Fruit fly (Drosophila melanogaster) whole organism, embryonic: ENCODE measurements around the gene Ldaf1.

Experiments used
- B-H2 ChIP-seq: fragments of 200-800 bp; sonication (Bioruptor generic); optimal IDR thresholded peaks from 2 replicates; lab custom pipeline; 2018; ENCODE audit warnings: missing biosample characterization, mild to moderate bottlenecking, missing genetic modification characterization
- CG10565 ChIP-seq: fragments of 200-800 bp; sonication (Bioruptor generic); optimal IDR thresholded peaks from 3 replicates; lab custom pipeline; 2016; ENCODE audit warnings: missing biosample characterization, mild to moderate bottlenecking, missing genetic modification characterization
- CG12236 ChIP-seq: fragments of 200-800 bp; sonication (Bioruptor generic); optimal IDR thresholded peaks from 2 replicates; lab custom pipeline; 2016; ENCODE audit warnings: missing biosample characterization, missing genetic modification characterization
- CG12769 ChIP-seq: fragments of 200-800 bp; sonication (Bioruptor generic); optimal IDR thresholded peaks from 2 replicates; lab custom pipeline; 2019; ENCODE audit warnings: missing biosample characterization, mild to moderate bottlenecking, missing genetic modification characterization, moderate library complexity
- CG14441 ChIP-seq: fragments of 200-800 bp; sonication (Bioruptor generic); IDR thresholded peaks from 2 replicates; pipeline ENCODE4 v1.3.6; 2022; ENCODE audit warnings: missing biosample characterization, missing genetic modification characterization
- CG15269 ChIP-seq: fragments of 200-800 bp; sonication (Bioruptor generic); optimal IDR thresholded peaks from 2 replicates; lab custom pipeline; 2018; ENCODE audit warnings: missing biosample characterization, mild to moderate bottlenecking, missing genetic modification characterization, moderate library complexity
- CG1647 ChIP-seq: fragments of 200-800 bp; sonication (Bioruptor generic); optimal IDR thresholded peaks from 3 replicates; lab custom pipeline; 2016; ENCODE audit warnings: missing biosample characterization, missing genetic modification characterization
- CG17912 ChIP-seq: fragments of 200-800 bp; sonication (Bioruptor generic); optimal IDR thresholded peaks from 2 replicates; lab custom pipeline; 2018; ENCODE audit warnings: missing biosample characterization, mild to moderate bottlenecking, missing genetic modification characterization
- CG18262 ChIP-seq: fragments of 200-800 bp; optimal IDR thresholded peaks from 3 replicates; lab custom pipeline; 2019; ENCODE audit warnings: missing biosample characterization, mild to moderate bottlenecking, missing genetic modification characterization, moderate library complexity
- CG2712 ChIP-seq: fragments of 200-800 bp; optimal IDR thresholded peaks from 3 replicates; lab custom pipeline; 2019; ENCODE audit warnings: missing biosample characterization, mild to moderate bottlenecking, missing genetic modification characterization, moderate library complexity
- CG6254 ChIP-seq: fragments of 200-800 bp; sonication (Bioruptor generic); optimal IDR thresholded peaks from 3 replicates; lab custom pipeline; 2017; ENCODE audit warnings: mild to moderate bottlenecking, missing biosample characterization, missing genetic modification reagents, missing genetic modification characterization
- CG6854 ChIP-seq: fragments of 200-800 bp; sonication (Bioruptor generic); optimal IDR thresholded peaks from 3 replicates; lab custom pipeline; 2017; ENCODE audit warnings: missing biosample characterization, mild to moderate bottlenecking, missing genetic modification characterization
- CG7987 ChIP-seq: fragments of 200-800 bp; sonication (Bioruptor generic); optimal IDR thresholded peaks from 2 replicates; lab custom pipeline; 2018; ENCODE audit warnings: missing biosample characterization, mild to moderate bottlenecking, missing genetic modification characterization, moderate library complexity
- CG8765 ChIP-seq: fragments of 200-800 bp; sonication (Bioruptor generic); IDR thresholded peaks from 2 replicates; pipeline ENCODE4 v1.3.6; 2022; ENCODE audit warnings: missing biosample characterization, missing genetic modification characterization
- CkIIα-i1 ChIP-seq: fragments of 200-800 bp; sonication (Bioruptor generic); IDR thresholded peaks from 2 replicates; pipeline ENCODE4 v1.3.6; 2022; ENCODE audit warnings: missing biosample characterization, missing genetic modification characterization
- CoRest ChIP-seq: fragments of 200-800 bp; sonication (Bioruptor generic); optimal IDR thresholded peaks from 3 replicates; lab custom pipeline; 2018; ENCODE audit warnings: missing biosample characterization, mild to moderate bottlenecking, missing genetic modification characterization, moderate library complexity
- Dip2 ChIP-seq: fragments of 200-800 bp; sonication (Bioruptor generic); IDR thresholded peaks from 2 replicates; pipeline ENCODE4 v1.3.6; 2022; ENCODE audit warnings: missing biosample characterization, missing genetic modification characterization
- Doc3 ChIP-seq: fragments of 200-800 bp; sonication (Bioruptor generic); IDR thresholded peaks from 3 replicates; pipeline ENCODE4 v1.3.6; 2022; ENCODE audit warnings: missing biosample characterization, missing genetic modification characterization; ENCODE audit not compliant: partially characterized antibody
- E2f1 ChIP-seq: fragments of 200-800 bp; sonication (Bioruptor generic); IDR thresholded peaks from 2 replicates; pipeline ENCODE4 v1.3.6; 2022; ENCODE audit warnings: missing biosample characterization, missing genetic modification characterization
- Fer1 ChIP-seq: fragments of 200-800 bp; sonication (Bioruptor generic); optimal IDR thresholded peaks from 2 replicates; lab custom pipeline; 2017; ENCODE audit warnings: missing biosample characterization, mild to moderate bottlenecking, missing genetic modification characterization
- H2.0 ChIP-seq: fragments of 200-800 bp; sonication (Bioruptor generic); IDR thresholded peaks from 2 replicates; pipeline ENCODE4 v1.3.6; 2022; ENCODE audit warnings: missing biosample characterization, missing genetic modification characterization
- Mad ChIP-seq: fragments of 200-800 bp; sonication (Bioruptor generic); optimal IDR thresholded peaks from 2 replicates; lab custom pipeline; 2016; ENCODE audit warnings: missing biosample characterization, missing genetic modification characterization
- Max ChIP-seq: fragments of 200-800 bp; sonication (Bioruptor generic); optimal IDR thresholded peaks from 2 replicates; lab custom pipeline; 2016; ENCODE audit warnings: missing biosample characterization, mild to moderate bottlenecking, missing genetic modification characterization
- Myb ChIP-seq: fragments of 200-800 bp; sonication (Bioruptor generic); optimal IDR thresholded peaks from 2 replicates; lab custom pipeline; 2016; ENCODE audit warnings: missing biosample characterization, missing genetic modification characterization
- NfI ChIP-seq: fragments of 200-800 bp; sonication (Bioruptor generic); optimal IDR thresholded peaks from 3 replicates; lab custom pipeline; 2018; ENCODE audit warnings: missing biosample characterization, mild to moderate bottlenecking, missing genetic modification characterization, moderate library complexity
- Oaz ChIP-seq: fragments of 200-800 bp; sonication (Bioruptor generic); IDR thresholded peaks from 2 replicates; pipeline ENCODE4 v1.3.6; 2022; ENCODE audit warnings: missing biosample characterization, missing genetic modification characterization
- Sry-δ ChIP-seq: fragments of 200-800 bp; sonication (Bioruptor generic); optimal IDR thresholded peaks from 2 replicates; lab custom pipeline; 2016; ENCODE audit warnings: missing biosample characterization, missing genetic modification characterization
- Trl ChIP-seq, 3 experiments: fragments of >200 bp in 2 of 3; fragments of 200-800 bp in 1 of 3; sonication (Bioruptor generic) in 1 of 3; optimal IDR thresholded peaks; 2 replicates in 1 of 3; 3 replicates in 2 of 3; lab custom pipeline; 2016 to 2017; ENCODE audit warnings: missing biosample characterization in 1 of 3, missing genetic modification characterization in 1 of 3
- Xrp1 ChIP-seq: fragments of 200-800 bp; sonication (Bioruptor generic); IDR thresholded peaks from 2 replicates; pipeline ENCODE4 v1.3.6; 2022; ENCODE audit warnings: missing biosample characterization, missing genetic modification characterization
- amos ChIP-seq: fragments of 200-800 bp; sonication (Bioruptor generic); IDR thresholded peaks from 2 replicates; pipeline ENCODE4 v1.3.6; 2022; ENCODE audit warnings: missing biosample characterization, missing genetic modification characterization; ENCODE audit not compliant: partially characterized antibody
- ara ChIP-seq: fragments of 200-800 bp; sonication (Bioruptor generic); IDR thresholded peaks from 2 replicates; pipeline ENCODE4 v1.3.6; 2022; ENCODE audit warnings: missing biosample characterization, missing genetic modification characterization
- bab2 ChIP-seq: fragments of 200-800 bp; sonication (Bioruptor generic); optimal IDR thresholded peaks from 2 replicates; lab custom pipeline; 2016; ENCODE audit warnings: missing biosample characterization, missing genetic modification characterization
- bowl ChIP-seq: fragments of 200-800 bp; sonication (Bioruptor generic); IDR thresholded peaks from 2 replicates; pipeline ENCODE4 v1.3.6; 2022; ENCODE audit warnings: missing biosample characterization, missing genetic modification characterization
- fd64A ChIP-seq: fragments of 200-800 bp; sonication (Bioruptor generic); optimal IDR thresholded peaks from 3 replicates; lab custom pipeline; 2018; ENCODE audit warnings: missing biosample characterization, mild to moderate bottlenecking, missing genetic modification characterization
- gfzf ChIP-seq: fragments of 200-800 bp; sonication (Bioruptor generic); optimal IDR thresholded peaks from 2 replicates; lab custom pipeline; 2016; ENCODE audit warnings: missing biosample characterization, mild to moderate bottlenecking, missing genetic modification characterization, moderate library complexity
- gsb ChIP-seq: fragments of 200-800 bp; sonication (Bioruptor generic); IDR thresholded peaks from 2 replicates; pipeline ENCODE4 v1.3.6; 2022; ENCODE audit warnings: missing biosample characterization, missing genetic modification characterization
- gsb-n ChIP-seq: fragments of 200-800 bp; sonication (Bioruptor generic); optimal IDR thresholded peaks from 3 replicates; lab custom pipeline; 2018; ENCODE audit warnings: missing biosample characterization, mild to moderate bottlenecking, missing genetic modification characterization
- gt ChIP-seq: fragments of 200-800 bp; sonication (Bioruptor generic); IDR thresholded peaks from 2 replicates; pipeline ENCODE4 v1.3.6; 2022; ENCODE audit warnings: missing biosample characterization, missing genetic modification characterization
- her ChIP-seq: fragments of 200-800 bp; sonication (Bioruptor generic); optimal IDR thresholded peaks from 2 replicates; lab custom pipeline; 2016; ENCODE audit warnings: missing biosample characterization, missing genetic modification characterization
- ind ChIP-seq: fragments of 200-800 bp; sonication (Bioruptor generic); optimal IDR thresholded peaks from 3 replicates; lab custom pipeline; 2016; ENCODE audit warnings: missing biosample characterization, missing genetic modification characterization
- jigr1 ChIP-seq: fragments of 200-800 bp; sonication (Bioruptor generic); IDR thresholded peaks from 3 replicates; pipeline ENCODE4 v1.3.6; 2022; ENCODE audit warnings: missing biosample characterization, missing genetic modification characterization
- mld ChIP-seq: fragments of 200-800 bp; sonication (Bioruptor generic); IDR thresholded peaks from 3 replicates; pipeline ENCODE4 v1.3.6; 2022; ENCODE audit warnings: missing biosample characterization, missing genetic modification characterization; ENCODE audit not compliant: partially characterized antibody
- psq ChIP-seq: fragments of 200-800 bp; sonication (Bioruptor generic); optimal IDR thresholded peaks from 2 replicates; lab custom pipeline; 2017; ENCODE audit warnings: missing biosample characterization, missing genetic modification characterization
- ranshi ChIP-seq: fragments of 200-800 bp; sonication (Bioruptor generic); IDR thresholded peaks from 2 replicates; pipeline ENCODE4 v1.3.6; 2022; ENCODE audit warnings: missing biosample characterization, missing genetic modification characterization
- stwl ChIP-seq: fragments of 200-800 bp; sonication (Bioruptor generic); optimal IDR thresholded peaks from 3 replicates; lab custom pipeline; 2018; ENCODE audit warnings: missing biosample characterization, mild to moderate bottlenecking, missing genetic modification characterization, moderate library complexity
- sug ChIP-seq: fragments of 200-800 bp; optimal IDR thresholded peaks from 2 replicates; lab custom pipeline; 2019; ENCODE audit warnings: missing biosample characterization, mild to moderate bottlenecking, missing genetic modification characterization, moderate library complexity
- vnd ChIP-seq: fragments of 200-800 bp; sonication (Bioruptor generic); IDR thresholded peaks from 3 replicates; pipeline ENCODE4 v1.3.6; 2022; ENCODE audit warnings: missing biosample characterization, missing genetic modification characterization; ENCODE audit not compliant: partially characterized antibody
- vvl ChIP-seq: fragments of 200-800 bp; sonication (Bioruptor generic); IDR thresholded peaks from 2 replicates; pipeline ENCODE4 v1.3.6; 2022; ENCODE audit warnings: missing biosample characterization, missing genetic modification characterization

Ldaf1 gene

DNA sequence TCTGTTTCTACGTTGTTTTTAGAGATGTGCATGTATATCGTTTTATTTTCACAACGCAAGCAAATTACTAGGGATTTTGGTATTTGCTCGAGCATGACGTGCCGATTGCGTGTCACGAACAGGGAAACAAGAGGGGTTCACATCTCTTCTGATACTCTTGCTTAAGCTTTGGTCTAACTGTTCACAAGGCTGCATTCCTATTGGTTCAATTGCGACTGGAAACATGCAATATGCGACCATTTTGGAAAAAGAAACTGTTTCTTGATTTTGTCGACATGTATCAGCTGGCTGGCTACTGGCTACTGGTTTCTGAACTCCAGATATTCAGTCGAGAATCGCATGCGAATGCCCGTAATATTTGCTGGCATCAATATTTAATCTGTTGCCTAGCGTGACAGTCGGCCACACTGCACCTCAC is 21.6 kb downstream of the Ldaf1 start, which contains the start of gene Coa8 (continued):
- TF ChIP-seq Fer1 (GFP tag; lab: Kevin White, UChicago) (peak; percentile 34), Sry-δ (GFP tag; lab: Kevin White, UChicago) (peak; percentile 52), Myb (peak; percentile 26), CG17912 (no peak)

dm6 chrX:1879606-1880110 is 22.1 kb downstream of the Ldaf1 start, which contains the start of gene CG14818:
Gene CG14818, minus strand, starts transcription at chrX:1879774.
- TF ChIP-seq Dip2 (GFP tag; lab: Robert Waterston, UW) (no peak), stwl (tag; lab: Kevin White, UChicago) (no peak), CG2712 (peak; percentile 30), CG15269 (tag; lab: Kevin White, UChicago) (peak; percentile 67), ranshi (GFP tag; lab: Robert Waterston, UW) (peak; percentile 60; the same call in 1 of the 2 replicates), CG14441 (peak; percentile 74), CoRest (tag; lab: Kevin White, UChicago) (peak; percentile 66), CG12236 (GFP tag; lab: Kevin White, UChicago) (peak; percentile 39), fd64A (no peak), CG7987 (no peak), Oaz (0 out of 2 replicates have a peak, but pooled peaks have one; percentile 19), mld (GFP tag; lab: Robert Waterston, UW) (peak; percentile 57; the same call in 1 of the 3 replicates), psq (no peak), B-H2 (GFP tag; lab: Kevin White, UChicago) (peak; percentile 60), Mad (GFP tag; lab: Kevin White, UChicago) (peak; percentile 53), gsb-n (tag; lab: Kevin White, UChicago) (no peak), bowl (GFP tag; lab: Robert Waterston, UW) (peak; percentile 38; the same call in 1 of the 2 replicates), ara (GFP tag; lab: Robert Waterston, UW) (peak; percentile 29; the same call in 1 of the 2 replicates), CkIIα-i1 (GFP tag; lab: Robert Waterston, UW) (no peak), vvl (GFP tag; lab: Robert Waterston, UW) (peak; percentile 74), H2.0 (GFP tag; lab: Robert Waterston, UW) (peak; percentile 44; the same call in 1 of the 2 replicates), her (GFP tag; lab: Kevin White, UChicago) (peak; percentile 36), CG6254 (GFP tag; lab: Kevin White, UChicago) (no peak), jigr1 (no peak), CG18262 (tag; lab: Kevin White, UChicago) (peak; percentile 19), CG10565 (no peak), Doc3 (GFP tag; lab: Robert Waterston, UW) (peak; percentile 92), bab2 (GFP tag; lab: Kevin White, UChicago) (peak; percentile 44), Trl (optimal IDR thresholded peaks at IDR 0.05; lab: Kevin White, UChicago) (no peak), Trl (GFP tag; optimal IDR thresholded peaks at IDR 0.05; lab: Kevin White, UChicago) (peak; percentile 69), gsb (peak; percentile 44; the same call in 1 of the 2 replicates), NfI (GFP tag; lab: Kevin White, UChicago) (peak; percentile 53), gfzf (GFP tag; lab: Kevin White, UChicago) (peak; percentile 1), CG6854 (GFP tag; lab: Kevin White, UChicago) (no peak), Xrp1 (GFP tag; lab: Robert Waterston, UW) (peak; percentile 68), gt (GFP tag; lab: Robert Waterston, UW) (no peak), Max (GFP tag; lab: Kevin White, UChicago) (no peak), sug (tag; lab: Kevin White, UChicago) (peak; percentile 31), vnd (peak; percentile 84), ind (GFP tag; lab: Kevin White, UChicago) (peak; percentile 62), CG8765 (GFP tag; lab: Robert Waterston, UW) (peak; percentile 56), CG12769 (tag; lab: Kevin White, UChicago) (no peak), E2f1 (peak; percentile 51; the same call in 1 of the 2 replicates), amos (GFP tag; lab: Robert Waterston, UW) (peak; percentile 78), CG1647 (GFP tag; lab: Kevin White, UChicago) (peak; percentile 52)
